Worm (Caenorhabditis elegans) whole organism, young adult: Measurements from ENCODE around the gene F22H10.6.

Experiments
- B0019.2 ChIP-seq: fragments of 200-800 bp; sonication (Bioruptor generic); conservative IDR thresholded peaks from 2 replicates; pipeline ENCODE4 v1.3.6; 2022; ENCODE audit warnings: missing genetic modification reagents, missing genetic modification characterization, missing compliant biosample characterization
- B0035.1 ChIP-seq: sonication (generic microtip); optimal IDR thresholded peaks from 2 replicates; lab custom pipeline; 2016; ENCODE audit warnings: missing genetic modification characterization, mild to moderate bottlenecking, missing compliant biosample characterization, missing genotype, missing genetic modification reagents
- B0336.3 ChIP-seq: fragments of 200-800 bp; sonication (Bioruptor generic); IDR thresholded peaks from 2 replicates; pipeline ENCODE4 v1.3.6; 2022; ENCODE audit warnings: missing genetic modification characterization, missing compliant biosample characterization
- D2030.7 ChIP-seq: fragments of 200-800 bp; sonication (Bioruptor generic); IDR thresholded peaks from 2 replicates; pipeline ENCODE4 v1.3.6; 2022; ENCODE audit warnings: missing genetic modification reagents, missing genetic modification characterization, missing compliant biosample characterization
- F23B12.7 ChIP-seq: sonication (generic microtip); optimal IDR thresholded peaks from 2 replicates; lab custom pipeline; 2017; ENCODE audit warnings: missing genetic modification characterization, mild to moderate bottlenecking, missing compliant biosample characterization, antibody characterized with exemption, moderate library complexity; ENCODE audit not compliant: insufficient read depth
- K11D2.4 ChIP-seq: fragments of 200-800 bp; sonication (Bioruptor generic); IDR thresholded peaks from 2 replicates; pipeline ENCODE4 v1.3.6; 2022; ENCODE audit warnings: missing genetic modification reagents, missing genetic modification characterization, missing compliant biosample characterization
- T26A5.8 ChIP-seq: sonication (generic microtip); optimal IDR thresholded peaks from 2 replicates; lab custom pipeline; 2016; ENCODE audit warnings: missing genetic modification characterization, missing compliant biosample characterization
- akir-1 ChIP-seq: fragments of 200-800 bp; sonication (Bioruptor generic); optimal IDR thresholded peaks from 2 replicates; lab custom pipeline; 2018; ENCODE audit warnings: mild to moderate bottlenecking, missing genetic modification characterization, moderate library complexity, missing compliant biosample characterization
- ama-1 ChIP-seq, 3 experiments: fragments of 150-350 bp in 1 of 3; sonication (generic microtip) in 2 of 3; optimal IDR thresholded peaks; 2 replicates each; lab custom pipeline; 2014 to 2018; ENCODE audit warnings: missing biosample characterization in 2 of 3, missing genetic modification characterization in 2 of 3, missing genetic modification reagents in 2 of 3
- aptf-2 ChIP-seq: fragments of 200-800 bp; sonication (Bioruptor generic); conservative IDR thresholded peaks from 2 replicates; pipeline ENCODE4 v1.3.6; 2022; ENCODE audit warnings: missing genetic modification reagents, missing genetic modification characterization, missing compliant biosample characterization
- atf-7 ChIP-seq: sonication (generic microtip); optimal IDR thresholded peaks from 2 replicates; lab custom pipeline; 2017; ENCODE audit warnings: mild to moderate bottlenecking, missing genetic modification characterization, missing compliant biosample characterization
- attf-5 ChIP-seq: fragments of 200-800 bp; sonication (Bioruptor generic); optimal IDR thresholded peaks from 2 replicates; lab custom pipeline; 2018; ENCODE audit warnings: mild to moderate bottlenecking, missing genetic modification characterization, missing compliant biosample characterization
- cebp-1 ChIP-seq, 2 experiments: fragments of 200-800 bp in 1 of 2; sonication (Bioruptor generic) in 1 of 2; sonication (generic microtip) in 1 of 2; IDR thresholded peaks in 1 of 2; optimal IDR thresholded peaks in 1 of 2; 2 replicates each; pipeline versions ENCODE4 v1.3.6 to Lab custom; 2017 to 2022; ENCODE audit warnings: missing compliant biosample characterization in 2 of 2, missing genetic modification characterization in 2 of 2, mild to moderate bottlenecking in 1 of 2, missing genetic modification reagents in 1 of 2, moderate library complexity in 1 of 2
- cebp-2 ChIP-seq: fragments of 200-800 bp; sonication (Bioruptor generic); IDR thresholded peaks from 2 replicates; pipeline ENCODE4 v1.3.6; 2022; ENCODE audit warnings: missing genetic modification characterization, missing compliant biosample characterization
- ceh-27 ChIP-seq: fragments of 200-800 bp; sonication (Bioruptor generic); optimal IDR thresholded peaks from 2 replicates; lab custom pipeline; 2018; ENCODE audit warnings: mild to moderate bottlenecking, missing genetic modification characterization, moderate library complexity, missing compliant biosample characterization
- ceh-79 ChIP-seq: sonication (generic microtip); optimal IDR thresholded peaks from 2 replicates; lab custom pipeline; 2017; ENCODE audit warnings: mild to moderate bottlenecking, missing genetic modification characterization, missing compliant biosample characterization
- dox-1 ChIP-seq: fragments of 200-800 bp; sonication (Bioruptor generic); IDR thresholded peaks from 2 replicates; pipeline ENCODE4 v1.3.6; 2022; ENCODE audit warnings: missing genetic modification reagents, missing genetic modification characterization, missing compliant biosample characterization
- egl-18 ChIP-seq: fragments of 200-800 bp; sonication (Bioruptor generic); IDR thresholded peaks from 2 replicates; pipeline ENCODE4 v1.3.6; 2022; ENCODE audit warnings: missing genetic modification reagents, missing genetic modification characterization, missing compliant biosample characterization
- ekl-4 ChIP-seq: fragments of 200-800 bp; sonication (Bioruptor generic); IDR thresholded peaks from 2 replicates; pipeline ENCODE4 v1.3.6; 2022; ENCODE audit warnings: missing genetic modification reagents, missing genetic modification characterization, missing compliant biosample characterization
- ets-4 ChIP-seq: fragments of 200-800 bp; sonication (Bioruptor generic); optimal IDR thresholded peaks from 2 replicates; lab custom pipeline; 2018; ENCODE audit warnings: mild to moderate bottlenecking, missing genetic modification characterization, missing compliant biosample characterization
- him-1 ChIP-seq: sonication (generic microtip); optimal IDR thresholded peaks from 2 replicates; lab custom pipeline; 2016; ENCODE audit warnings: missing genotype, missing genetic modification reagents, missing genetic modification characterization, missing compliant biosample characterization
- lag-1 ChIP-seq: fragments of 200-800 bp; sonication (Bioruptor generic); IDR thresholded peaks from 2 replicates; pipeline ENCODE4 v1.3.6; 2022; ENCODE audit warnings: missing genetic modification reagents, missing genetic modification characterization, missing compliant biosample characterization
- let-607 ChIP-seq, 2 experiments: fragments of 200-800 bp in 1 of 2; sonication (Bioruptor generic) in 1 of 2; sonication (generic microtip) in 1 of 2; optimal IDR thresholded peaks; 2 replicates each; lab custom pipeline; 2016 to 2018; ENCODE audit warnings: mild to moderate bottlenecking in 2 of 2, missing compliant biosample characterization in 2 of 2, missing genetic modification characterization in 2 of 2, moderate library complexity in 2 of 2, missing genotype in 1 of 2
- lin-35 ChIP-seq, 3 experiments: fragments of 150-350 bp in 2 of 3; sonication (generic microtip) in 1 of 3; optimal IDR thresholded peaks; 2 replicates each; lab custom pipeline; 2014 to 2018; ENCODE audit warnings: missing biosample characterization in 3 of 3, missing genetic modification characterization in 3 of 3, missing genetic modification reagents in 3 of 3
- lin-40 ChIP-seq: sonication (generic microtip); optimal IDR thresholded peaks from 2 replicates; lab custom pipeline; 2016; ENCODE audit warnings: missing genetic modification characterization, mild to moderate bottlenecking, missing compliant biosample characterization, missing genotype, missing genetic modification reagents
- lir-1 ChIP-seq: fragments of 200-800 bp; sonication (Bioruptor generic); conservative IDR thresholded peaks from 2 replicates; pipeline ENCODE4 v1.3.6; 2022; ENCODE audit warnings: missing genetic modification reagents, missing genetic modification characterization, missing compliant biosample characterization
- madf-10 ChIP-seq: sonication (generic microtip); optimal IDR thresholded peaks from 2 replicates; lab custom pipeline; 2016; ENCODE audit warnings: mild to moderate bottlenecking, missing genetic modification characterization, missing compliant biosample characterization
- mcd-1 ChIP-seq: fragments of 200-800 bp; sonication (Bioruptor generic); IDR thresholded peaks from 2 replicates; pipeline ENCODE4 v1.3.6; 2022; ENCODE audit warnings: missing genetic modification reagents, missing genetic modification characterization, missing compliant biosample characterization
- nhr-179 ChIP-seq: sonication (generic microtip); optimal IDR thresholded peaks from 2 replicates; lab custom pipeline; 2016; ENCODE audit warnings: mild to moderate bottlenecking, missing genetic modification characterization, missing compliant biosample characterization
- nhr-80 ChIP-seq: sonication (generic microtip); optimal IDR thresholded peaks from 2 replicates; lab custom pipeline; 2016; ENCODE audit warnings: missing genetic modification characterization, missing compliant biosample characterization
- nhr-90 ChIP-seq: sonication (generic microtip); optimal IDR thresholded peaks from 2 replicates; lab custom pipeline; 2016; ENCODE audit warnings: missing genotype, mild to moderate bottlenecking, missing genetic modification characterization, missing compliant biosample characterization
- pha-4 ChIP-seq: fragments of 150-350 bp; sonication (generic microtip); optimal IDR thresholded peaks from 2 replicates; lab custom pipeline; 2014; ENCODE audit warnings: missing biosample characterization, missing genetic modification reagents, missing genetic modification characterization
- rcor-1 ChIP-seq: fragments of 200-800 bp; sonication (Bioruptor generic); IDR thresholded peaks from 2 replicates; pipeline ENCODE4 v1.3.6; 2022; ENCODE audit warnings: missing genetic modification reagents, missing genetic modification characterization, missing compliant biosample characterization
- snpc-1.1 ChIP-seq: sonication (generic microtip); optimal IDR thresholded peaks from 2 replicates; lab custom pipeline; 2017; ENCODE audit warnings: missing genetic modification characterization, mild to moderate bottlenecking, missing compliant biosample characterization, antibody characterized with exemption, moderate library complexity, missing genotype, missing genetic modification reagents; ENCODE audit not compliant: insufficient read depth
- snpc-1.3 ChIP-seq: sonication (generic microtip); optimal IDR thresholded peaks from 2 replicates; lab custom pipeline; 2017; ENCODE audit warnings: missing genetic modification characterization, mild to moderate bottlenecking, missing compliant biosample characterization, antibody characterized with exemption, moderate library complexity, missing genotype, missing genetic modification reagents; ENCODE audit not compliant: insufficient read depth
- snpc-3.4 ChIP-seq: sonication (generic microtip); optimal IDR thresholded peaks from 2 replicates; lab custom pipeline; 2017; ENCODE audit warnings: missing genetic modification characterization, mild to moderate bottlenecking, missing compliant biosample characterization, antibody characterized with exemption, moderate library complexity, missing genotype, missing genetic modification reagents
- snpc-4 ChIP-seq, 5 experiments: fragments of 150-350 bp in 1 of 5; sonication (generic microtip) in 4 of 5; optimal IDR thresholded peaks; 2 replicates each; lab custom pipeline; 2014 to 2018; ENCODE audit warnings: missing genetic modification characterization in 5 of 5, missing biosample characterization in 3 of 5, antibody characterized with exemption in 2 of 5, mild to moderate bottlenecking in 2 of 5, missing compliant biosample characterization in 2 of 5, missing genotype in 2 of 5, moderate library complexity in 2 of 5, missing genetic modification reagents in 1 of 5
- somi-1 ChIP-seq: fragments of 200-800 bp; sonication (Bioruptor generic); optimal IDR thresholded peaks from 2 replicates; lab custom pipeline; 2018; ENCODE audit warnings: mild to moderate bottlenecking, missing genetic modification characterization, missing compliant biosample characterization
- tbp1 ChIP-seq: fragments of 200-800 bp; sonication (Bioruptor generic); optimal IDR thresholded peaks from 2 replicates; lab custom pipeline; 2018; ENCODE audit warnings: mild to moderate bottlenecking, missing genetic modification characterization, missing compliant biosample characterization
- tlf-1 ChIP-seq: fragments of 200-800 bp; sonication (Bioruptor generic); optimal IDR thresholded peaks from 2 replicates; lab custom pipeline; 2018; ENCODE audit warnings: mild to moderate bottlenecking, missing genetic modification characterization, missing compliant biosample characterization
- unc-130 ChIP-seq: sonication (generic microtip); optimal IDR thresholded peaks from 2 replicates; lab custom pipeline; 2016; ENCODE audit warnings: missing genetic modification reagents, missing genetic modification characterization, missing compliant biosample characterization
- unc-62 ChIP-seq: fragments of 150-350 bp; optimal IDR thresholded peaks from 2 replicates; lab custom pipeline; 2014; ENCODE audit warnings: missing biosample characterization, missing genetic modification reagents, missing genetic modification characterization
- xnd-1 ChIP-seq: sonication (generic microtip); optimal IDR thresholded peaks from 2 replicates; lab custom pipeline; 2016; ENCODE audit warnings: missing genotype, missing genetic modification reagents, missing genetic modification characterization, missing compliant biosample characterization
- ztf-22 ChIP-seq: fragments of 200-800 bp; sonication (Bioruptor generic); optimal IDR thresholded peaks from 2 replicates; lab custom pipeline; 2018; ENCODE audit warnings: mild to moderate bottlenecking, missing genetic modification characterization, moderate library complexity, missing compliant biosample characterization
- ztf-26 ChIP-seq: sonication (generic microtip); optimal IDR thresholded peaks from 2 replicates; lab custom pipeline; 2017; ENCODE audit warnings: missing genetic modification characterization, missing compliant biosample characterization

F22H10.6 gene

DNA sequence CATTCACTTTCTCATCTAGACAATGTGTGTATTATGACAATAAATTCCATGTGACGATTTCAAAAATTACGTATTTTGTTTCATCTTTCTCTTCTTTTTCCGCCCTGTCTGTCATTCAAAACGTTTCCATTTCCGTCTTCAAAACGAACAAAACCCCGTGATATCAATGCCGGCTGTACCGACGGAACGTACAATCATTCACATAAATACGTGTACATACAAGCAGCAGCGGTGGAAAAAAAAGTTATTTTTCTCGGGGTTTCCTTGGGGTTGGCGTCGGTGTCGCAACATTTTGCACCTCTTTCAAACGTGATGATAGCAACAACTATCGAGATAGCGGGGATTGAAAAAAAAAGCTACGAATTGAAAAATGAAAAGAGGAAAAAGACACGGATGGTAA, 33.8 kb upstream of the F22H10.6 start:
- no peak for TF ChIP-seq egl-18
- peak; percentile 61 for TF ChIP-seq ztf-22 (GFP tag; lab: Kevin White, UChicago)
- TF ChIP-seq atf-7 (tag; lab: Kevin White, UChicago): peak; percentile 13
- no peak for TF ChIP-seq unc-130 (GFP tag; lab: Kevin White, UChicago)
- TF ChIP-seq lin-40: peak; percentile 72
- TF ChIP-seq D2030.7 (GFP tag; lab: Robert Waterston, UW): no peak
- TF ChIP-seq lag-1 (GFP tag; lab: Robert Waterston, UW): no peak
- TF ChIP-seq tlf-1: peak; percentile 32
- TF ChIP-seq F23B12.7 (tag; lab: Kevin White, UChicago): peak; percentile 47
- TF ChIP-seq ets-4: peak; percentile 41
- peak; percentile 95 for TF ChIP-seq nhr-80 (tag; lab: Kevin White, UChicago)
- 0 out of 2 replicates have a peak, but pooled peaks have one; percentile 29 for TF ChIP-seq K11D2.4
- TF ChIP-seq lin-35 (GFP tag; optimal IDR thresholded peaks at IDR 0.05; lab: Kevin White, UChicago): no peak
- no peak for TF ChIP-seq T26A5.8 (tag; lab: Kevin White, UChicago)
- no peak for TF ChIP-seq akir-1
- TF ChIP-seq let-607 (tag; optimal IDR thresholded peaks at IDR 0.05; lab: Kevin White, UChicago): peak; percentile 1 to 69
- peak; percentile 66 for TF ChIP-seq unc-62 (GFP tag; lab: Kevin White, UChicago)
- TF ChIP-seq somi-1: peak; percentile 77
- no peak for TF ChIP-seq ekl-4
- no peak for TF ChIP-seq snpc-4 (GFP tag; optimal IDR thresholded peaks at IDR 0.05; lab: Kevin White, UChicago)
- peak in 2 of 4 experiments; percentile 44 to 59 for TF ChIP-seq snpc-4 (tag; optimal IDR thresholded peaks at IDR 0.05; lab: Kevin White, UChicago)
- peak; percentile 14 for TF ChIP-seq madf-10 (tag; lab: Kevin White, UChicago)
- TF ChIP-seq cebp-1 (GFP tag; IDR thresholded peaks at IDR 0.05; lab: Robert Waterston, UW): peak; percentile 12; the same call in 1 of the 2 replicates
- peak; percentile 4 for TF ChIP-seq cebp-1 (tag; optimal IDR thresholded peaks at IDR 0.05; lab: Kevin White, UChicago)
- no peak for TF ChIP-seq B0336.3 (GFP tag; lab: Robert Waterston, UW)
- TF ChIP-seq nhr-179 (tag; lab: Kevin White, UChicago): no peak
- no peak for TF ChIP-seq xnd-1
- TF ChIP-seq tbp1: peak; percentile 51
- peak; percentile 44 for TF ChIP-seq attf-5 (GFP tag; lab: Kevin White, UChicago)
- TF ChIP-seq mcd-1 (GFP tag; lab: Robert Waterston, UW): no peak
- TF ChIP-seq dox-1 (GFP tag; lab: Robert Waterston, UW): peak; percentile 62; the same call in 1 of the 2 replicates
- TF ChIP-seq nhr-90 (tag; lab: Kevin White, UChicago): peak; percentile 17
- peak; percentile 47 for TF ChIP-seq ztf-26 (tag; lab: Kevin White, UChicago)
- peak; percentile 69; the same call in 1 of the 2 replicates for TF ChIP-seq lir-1 (GFP tag; lab: Robert Waterston, UW)

DNA sequence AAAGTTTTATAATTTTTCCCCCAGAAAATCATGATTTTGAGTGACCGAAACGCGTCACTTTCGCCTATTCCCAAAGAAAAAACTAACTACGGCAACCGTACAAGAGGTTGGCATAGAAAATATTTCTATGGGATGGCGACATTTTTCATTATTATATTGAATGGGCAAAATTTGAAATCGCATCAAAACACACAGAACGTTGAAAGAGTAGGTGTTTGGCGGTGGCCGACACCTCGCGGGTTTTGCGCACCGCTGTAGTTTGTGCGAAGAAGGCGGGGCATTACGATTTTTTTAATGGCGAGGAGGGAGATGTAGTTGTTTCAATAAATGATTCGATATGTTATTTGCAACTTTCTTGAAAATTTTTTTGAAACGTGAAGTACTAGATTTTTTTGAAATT, 30.8 kb upstream of the F22H10.6 start:
- TF ChIP-seq B0019.2 (GFP tag; lab: Robert Waterston, UW): no peak
- peak; percentile 67 for TF ChIP-seq D2030.7 (GFP tag; lab: Robert Waterston, UW)
- TF ChIP-seq cebp-2 (GFP tag; lab: Robert Waterston, UW): no peak
- TF ChIP-seq ets-4: no peak
- TF ChIP-seq pha-4 (tag; lab: Kevin White, UChicago): no peak
- no peak for TF ChIP-seq ceh-27 (GFP tag; lab: Kevin White, UChicago)
- TF ChIP-seq ama-1 (optimal IDR thresholded peaks at IDR 0.05; lab: Kevin White, UChicago): no peak
- TF ChIP-seq ama-1 (GFP tag; optimal IDR thresholded peaks at IDR 0.05; lab: Kevin White, UChicago): no peak
- 0 out of 2 replicates have a peak, but pooled peaks have one; percentile 31 for TF ChIP-seq rcor-1
- TF ChIP-seq B0035.1 (tag; lab: Kevin White, UChicago): no peak
- 0 out of 2 replicates have a peak, but pooled peaks have one; percentile 39 for TF ChIP-seq aptf-2 (GFP tag; lab: Robert Waterston, UW)
- TF ChIP-seq tlf-1: no peak
- TF ChIP-seq him-1 (tag; lab: Kevin White, UChicago): peak; percentile 69
- no peak for TF ChIP-seq dox-1 (GFP tag; lab: Robert Waterston, UW)
- TF ChIP-seq snpc-4 (GFP tag; optimal IDR thresholded peaks at IDR 0.05; lab: Kevin White, UChicago): peak; percentile 96
- peak; percentile 81 to 96 (median 94) for TF ChIP-seq snpc-4 (tag; optimal IDR thresholded peaks at IDR 0.05; lab: Kevin White, UChicago)
- peak; percentile 90 for TF ChIP-seq snpc-1.3 (tag; lab: Kevin White, UChicago)
- TF ChIP-seq snpc-3.4 (tag; lab: Kevin White, UChicago): peak; percentile 93
- peak; percentile 95 for TF ChIP-seq snpc-1.1 (tag; lab: Kevin White, UChicago)
- TF ChIP-seq ceh-79: no peak
